Worm (Caenorhabditis elegans) whole organism, L2 larva: Measurements from ENCODE around the gene Y48B6A.13.

Experiments
- C34F6.9 ChIP-seq: fragments of 150-350 bp; optimal IDR thresholded peaks from 2 replicates; lab custom pipeline; 2014; ENCODE audit warnings: missing biosample characterization, missing genetic modification characterization
- F13H6.1 ChIP-seq: sonication (generic microtip); optimal IDR thresholded peaks from 2 replicates; lab custom pipeline; 2016; ENCODE audit warnings: missing genetic modification characterization, missing compliant biosample characterization
- R02D3.7 ChIP-seq: fragments of 150-350 bp; optimal IDR thresholded peaks from 2 replicates; lab custom pipeline; 2014; ENCODE audit warnings: missing biosample characterization, missing genetic modification characterization
- Y55F3AM.14 ChIP-seq: fragments of 200-800 bp; sonication (Bioruptor generic); optimal IDR thresholded peaks from 2 replicates; lab custom pipeline; 2018; ENCODE audit warnings: mild to moderate bottlenecking, missing genetic modification characterization, missing compliant biosample characterization
- ZK546.5 ChIP-seq: sonication (generic microtip); optimal IDR thresholded peaks from 2 replicates; lab custom pipeline; 2017; ENCODE audit warnings: missing biosample characterization, missing genetic modification characterization
- alr-1 ChIP-seq: fragments of 150-350 bp; optimal IDR thresholded peaks from 2 replicates; lab custom pipeline; 2014; ENCODE audit warnings: missing biosample characterization, missing genetic modification characterization
- aly-2 ChIP-seq: fragments of 150-350 bp; optimal IDR thresholded peaks from 2 replicates; lab custom pipeline; 2014; ENCODE audit warnings: missing biosample characterization, missing genetic modification characterization
- blmp-1 ChIP-seq: sonication (generic microtip); optimal IDR thresholded peaks from 2 replicates; lab custom pipeline; 2017; ENCODE audit warnings: missing genetic modification characterization, mild to moderate bottlenecking, missing compliant biosample characterization, antibody characterized with exemption, moderate library complexity; ENCODE audit not compliant: insufficient read depth
- ceh-16 ChIP-seq: fragments of 150-350 bp; optimal IDR thresholded peaks from 2 replicates; lab custom pipeline; 2014; ENCODE audit warnings: missing biosample characterization, missing genetic modification characterization
- crh-2 ChIP-seq: sonication (generic microtip); optimal IDR thresholded peaks from 2 replicates; lab custom pipeline; 2017; ENCODE audit warnings: missing biosample characterization, missing genetic modification characterization
- dmd-4 ChIP-seq: sonication (generic microtip); optimal IDR thresholded peaks from 2 replicates; lab custom pipeline; 2017; ENCODE audit warnings: missing biosample characterization, missing genetic modification characterization
- egl-27 ChIP-seq: sonication (generic microtip); optimal IDR thresholded peaks from 3 replicates; lab custom pipeline; 2017; ENCODE audit warnings: missing biosample characterization, missing genetic modification reagents, missing genetic modification characterization
- elt-1 ChIP-seq: fragments of 150-350 bp; optimal IDR thresholded peaks from 2 replicates; lab custom pipeline; 2014; ENCODE audit warnings: missing biosample characterization, missing genetic modification characterization
- elt-3 ChIP-seq: sonication (generic microtip); optimal IDR thresholded peaks from 2 replicates; lab custom pipeline; 2017; ENCODE audit warnings: missing biosample characterization, missing genetic modification characterization
- lin-11 ChIP-seq: fragments of 150-350 bp; sonication (generic microtip); optimal IDR thresholded peaks from 2 replicates; lab custom pipeline; 2014; ENCODE audit warnings: missing biosample characterization, missing genetic modification characterization, inconsistent platforms, mixed read lengths
- lin-39 ChIP-seq: fragments of 150-350 bp; optimal IDR thresholded peaks from 2 replicates; lab custom pipeline; 2014; ENCODE audit warnings: missing biosample characterization, missing genetic modification reagents, missing genetic modification characterization
- lsy-2 ChIP-seq, 2 experiments: fragments of 150-350 bp in 1 of 2; sonication (generic microtip) in 1 of 2; optimal IDR thresholded peaks; 2 replicates each; lab custom pipeline; 2014 to 2017; ENCODE audit warnings: missing biosample characterization in 2 of 2, missing genetic modification characterization in 2 of 2
- mab-5 ChIP-seq: fragments of 150-350 bp; optimal IDR thresholded peaks from 2 replicates; lab custom pipeline; 2014; ENCODE audit warnings: missing biosample characterization, missing genetic modification characterization
- mbf-1 ChIP-seq: sonication (generic microtip); optimal IDR thresholded peaks from 2 replicates; lab custom pipeline; 2017; ENCODE audit warnings: missing biosample characterization, missing genetic modification characterization
- nhr-10 ChIP-seq: sonication (generic microtip); optimal IDR thresholded peaks from 2 replicates; lab custom pipeline; 2017; ENCODE audit warnings: missing biosample characterization, missing genetic modification characterization
- nhr-11 ChIP-seq: fragments of 150-350 bp; optimal IDR thresholded peaks from 2 replicates; lab custom pipeline; 2014; ENCODE audit warnings: missing biosample characterization, missing genetic modification characterization
- nhr-12 ChIP-seq: fragments of 150-350 bp; optimal IDR thresholded peaks from 2 replicates; lab custom pipeline; 2014; ENCODE audit warnings: missing biosample characterization, missing genetic modification characterization
- nhr-129 ChIP-seq: fragments of 150-350 bp; optimal IDR thresholded peaks from 2 replicates; lab custom pipeline; 2014; ENCODE audit warnings: missing biosample characterization, missing genetic modification characterization
- nhr-21 ChIP-seq: fragments of 150-350 bp; optimal IDR thresholded peaks from 2 replicates; lab custom pipeline; 2014; ENCODE audit warnings: missing biosample characterization, missing genetic modification characterization
- nhr-237 ChIP-seq: fragments of 150-350 bp; optimal IDR thresholded peaks from 2 replicates; lab custom pipeline; 2014; ENCODE audit warnings: missing biosample characterization, missing genetic modification characterization
- nhr-25 ChIP-seq: fragments of 150-350 bp; sonication (generic microtip); optimal IDR thresholded peaks from 3 replicates; lab custom pipeline; 2014; ENCODE audit warnings: missing biosample characterization, missing genetic modification characterization
- nhr-6 ChIP-seq: fragments of 150-350 bp; optimal IDR thresholded peaks from 2 replicates; lab custom pipeline; 2014; ENCODE audit warnings: missing biosample characterization, missing genetic modification characterization
- nhr-77 ChIP-seq: fragments of 150-350 bp; optimal IDR thresholded peaks from 2 replicates; lab custom pipeline; 2014; ENCODE audit warnings: missing biosample characterization, missing genetic modification characterization
- peb-1 ChIP-seq: fragments of 150-350 bp; optimal IDR thresholded peaks from 2 replicates; lab custom pipeline; 2014; ENCODE audit warnings: missing biosample characterization, missing genetic modification characterization
- sem-4 ChIP-seq: fragments of 150-350 bp; optimal IDR thresholded peaks from 2 replicates; lab custom pipeline; 2014; ENCODE audit warnings: missing biosample characterization, missing genetic modification reagents, missing genetic modification characterization
- skn-1 ChIP-seq: sonication (generic microtip); optimal IDR thresholded peaks from 2 replicates; lab custom pipeline; 2017; ENCODE audit warnings: missing biosample characterization, missing genetic modification characterization
- sma-3 ChIP-seq: sonication (generic microtip); optimal IDR thresholded peaks from 2 replicates; lab custom pipeline; 2016; ENCODE audit warnings: missing genetic modification reagents, missing genetic modification characterization, missing compliant biosample characterization
- sma-9 ChIP-seq, 2 experiments: fragments of 150-350 bp in 1 of 2; sonication (generic microtip) in 1 of 2; optimal IDR thresholded peaks; 2 replicates each; lab custom pipeline; 2014 to 2016; ENCODE audit warnings: missing genetic modification characterization in 2 of 2, mild to moderate bottlenecking in 1 of 2, missing biosample characterization in 1 of 2, missing compliant biosample characterization in 1 of 2, missing genetic modification reagents in 1 of 2, moderate library complexity in 1 of 2
- snpc-4 ChIP-seq: fragments of 150-350 bp; optimal IDR thresholded peaks from 2 replicates; lab custom pipeline; 2014; ENCODE audit warnings: missing biosample characterization, missing genetic modification characterization
- unc-39 ChIP-seq: fragments of 150-350 bp; optimal IDR thresholded peaks from 2 replicates; lab custom pipeline; 2014; ENCODE audit warnings: missing biosample characterization, missing genetic modification characterization
- unc-55 ChIP-seq: fragments of 150-350 bp; sonication (generic microtip); optimal IDR thresholded peaks from 3 replicates; lab custom pipeline; 2014; ENCODE audit warnings: missing biosample characterization, missing genetic modification reagents, missing genetic modification characterization
- unc-62 ChIP-seq: fragments of 150-350 bp; optimal IDR thresholded peaks from 2 replicates; lab custom pipeline; 2014; ENCODE audit warnings: missing biosample characterization, missing genetic modification reagents, missing genetic modification characterization
- zag-1 ChIP-seq: fragments of 150-350 bp; optimal IDR thresholded peaks from 2 replicates; lab custom pipeline; 2014; ENCODE audit warnings: missing biosample characterization, missing genetic modification characterization
- ztf-1 ChIP-seq: fragments of 200-800 bp; sonication (Bioruptor generic); conservative IDR thresholded peaks from 2 replicates; pipeline ENCODE4 v1.3.6; 2022; ENCODE audit warnings: missing genetic modification characterization, missing compliant biosample characterization
- ztf-4 ChIP-seq: fragments of 150-350 bp; optimal IDR thresholded peaks from 2 replicates; lab custom pipeline; 2014; ENCODE audit warnings: missing biosample characterization, missing genetic modification characterization

Gene Y48B6A.13

ce11 chrII:14226175-14226574 is at the start of gene Y48B6A.13:
Gene Y48B6A.13 (minus strand): TSS chrII:14226275.
- TF ChIP-seq lin-11: no peak
- TF ChIP-seq ztf-4: no peak
- no peak for TF ChIP-seq nhr-21 (tag; lab: Kevin White, UChicago)
- no peak for TF ChIP-seq ZK546.5 (tag; lab: Kevin White, UChicago)
- TF ChIP-seq elt-1: no peak
- no peak for TF ChIP-seq nhr-6 (tag; lab: Kevin White, UChicago)
- TF ChIP-seq aly-2 (tag; lab: Kevin White, UChicago): no peak
- TF ChIP-seq sem-4 (tag; lab: Kevin White, UChicago): no peak
- no peak for TF ChIP-seq snpc-4 (tag; lab: Kevin White, UChicago)
- TF ChIP-seq peb-1 (tag; lab: Kevin White, UChicago): no peak
- no peak for TF ChIP-seq dmd-4 (tag; lab: Kevin White, UChicago)
- no peak for TF ChIP-seq lin-39 (tag; lab: Kevin White, UChicago)
- no peak for TF ChIP-seq unc-55 (GFP tag; lab: Kevin White, UChicago)
- no peak for TF ChIP-seq unc-62 (GFP tag; lab: Kevin White, UChicago)
- TF ChIP-seq, all 48 proteins: peak for 0

ce11 chrII:14269839-14270238 is 43.8 kb upstream of the Y48B6A.13 start:
- no peak for TF ChIP-seq nhr-129 (tag; lab: Kevin White, UChicago)
- no peak for TF ChIP-seq crh-2 (tag; lab: Kevin White, UChicago)
- no peak for TF ChIP-seq Y55F3AM.14 (GFP tag; lab: Kevin White, UChicago)
- no peak for TF ChIP-seq lin-11
- no peak for TF ChIP-seq dmd-4 (tag; lab: Kevin White, UChicago)
- TF ChIP-seq nhr-77: no peak
- TF ChIP-seq ZK546.5 (tag; lab: Kevin White, UChicago): no peak
- TF ChIP-seq R02D3.7 (tag; lab: Kevin White, UChicago): no peak
- no peak for TF ChIP-seq nhr-11
- no peak for TF ChIP-seq F13H6.1 (tag; lab: Kevin White, UChicago)
- no peak for TF ChIP-seq sma-3 (GFP tag; lab: Kevin White, UChicago)
- no peak for TF ChIP-seq ztf-4

- TF ChIP-seq zag-1 (tag; lab: Kevin White, UChicago): no peak
- no peak for TF ChIP-seq ceh-16 (tag; lab: Kevin White, UChicago)
- TF ChIP-seq unc-39: no peak
- no peak for TF ChIP-seq nhr-6 (tag; lab: Kevin White, UChicago)
- TF ChIP-seq sma-9 (GFP tag; optimal IDR thresholded peaks at IDR 0.05; lab: Kevin White, UChicago): no peak
- TF ChIP-seq sma-9 (tag; optimal IDR thresholded peaks at IDR 0.05; lab: Kevin White, UChicago): no peak
- no peak for TF ChIP-seq sma-3 (GFP tag; lab: Kevin White, UChicago)
- no peak for TF ChIP-seq F13H6.1 (tag; lab: Kevin White, UChicago)
Observed at ce11 chrII:14269142-14269593, 43.1 kb upstream of the Y48B6A.13 start, which contains the start of gene Y54G11A.1. Gene Y54G11A.1 (minus strand): TSS chrII:14269192.

ce11 chrII:14257943-14258342 is 31.9 kb upstream of the Y48B6A.13 start:
- no peak for TF ChIP-seq mab-5
- TF ChIP-seq egl-27: no peak
- TF ChIP-seq nhr-77: no peak
- TF ChIP-seq lsy-2 (tag; optimal IDR thresholded peaks at IDR 0.05; lab: Kevin White, UChicago): no peak
- no peak for TF ChIP-seq aly-2 (tag; lab: Kevin White, UChicago)
- TF ChIP-seq nhr-10 (tag; lab: Kevin White, UChicago): no peak
- no peak for TF ChIP-seq nhr-25 (tag; lab: Kevin White, UChicago)
- TF ChIP-seq zag-1 (tag; lab: Kevin White, UChicago): no peak
- TF ChIP-seq ztf-1 (GFP tag; lab: Robert Waterston, UW): no peak
- no peak for TF ChIP-seq elt-3 (tag; lab: Kevin White, UChicago)
- TF ChIP-seq dmd-4 (tag; lab: Kevin White, UChicago): no peak
- TF ChIP-seq crh-2 (tag; lab: Kevin White, UChicago): no peak
- no peak for TF ChIP-seq snpc-4 (tag; lab: Kevin White, UChicago)

- TF ChIP-seq nhr-129 (tag; lab: Kevin White, UChicago) (no peak), snpc-4 (tag; lab: Kevin White, UChicago) (no peak), lin-11 (no peak), unc-55 (GFP tag; lab: Kevin White, UChicago) (no peak), C34F6.9 (tag; lab: Kevin White, UChicago) (no peak), nhr-12 (tag; lab: Kevin White, UChicago) (no peak), blmp-1 (tag; lab: Kevin White, UChicago) (no peak), skn-1 (no peak), dmd-4 (tag; lab: Kevin White, UChicago) (no peak), sma-3 (GFP tag; lab: Kevin White, UChicago) (no peak), nhr-237 (tag; lab: Kevin White, UChicago) (no peak), nhr-77 (no peak), sma-9 (GFP tag; optimal IDR thresholded peaks at IDR 0.05; lab: Kevin White, UChicago) (no peak), sma-9 (tag; optimal IDR thresholded peaks at IDR 0.05; lab: Kevin White, UChicago) (no peak), nhr-25 (tag; lab: Kevin White, UChicago) (no peak), mbf-1 (tag; lab: Kevin White, UChicago) (no peak), mab-5 (no peak), alr-1 (tag; lab: Kevin White, UChicago) (no peak), lsy-2 (tag; optimal IDR thresholded peaks at IDR 0.05; lab: Kevin White, UChicago) (no peak)
Observed at ce11 chrII:14256779-14257178, 30.7 kb upstream of the Y48B6A.13 start, which contains the start of gene Y54G11A.19. Gene Y54G11A.19 (minus strand): TSS chrII:14256879.
